Fruit fly (Drosophila melanogaster) whole organism, prepupa: ENCODE data around the gene Gycbeta100B.

Source experiments
- CG10631 ChIP-seq: fragments of 200-800 bp; sonication (Bioruptor generic); optimal IDR thresholded peaks from 2 replicates; lab custom pipeline; 2016; ENCODE audit warnings: missing biosample characterization, missing genetic modification characterization
- CG3919 ChIP-seq: fragments of 200-800 bp; sonication (Bioruptor generic); optimal IDR thresholded peaks from 3 replicates; lab custom pipeline; 2016; ENCODE audit warnings: missing biosample characterization, missing genetic modification characterization
- CG6163 ChIP-seq: fragments of 200-800 bp; sonication (Bioruptor generic); IDR thresholded peaks from 3 replicates; pipeline ENCODE4 v1.3.6; 2022; ENCODE audit warnings: missing biosample characterization, missing genetic modification characterization
- CG6854 ChIP-seq: fragments of 200-800 bp; sonication (Bioruptor generic); optimal IDR thresholded peaks from 2 replicates; lab custom pipeline; 2017; ENCODE audit warnings: missing biosample characterization, mild to moderate bottlenecking, missing genetic modification characterization
- CG8119 ChIP-seq: fragments of 200-800 bp; sonication (Bioruptor generic); IDR thresholded peaks from 3 replicates; pipeline ENCODE4 v1.3.6; 2022; ENCODE audit warnings: missing biosample characterization, missing genetic modification characterization
- Eip75B ChIP-seq: fragments of 200-800 bp; sonication (Bioruptor generic); optimal IDR thresholded peaks from 3 replicates; lab custom pipeline; 2016; ENCODE audit warnings: missing biosample characterization, missing genetic modification characterization
- Ets21C ChIP-seq: fragments of 200-800 bp; sonication (Bioruptor generic); optimal IDR thresholded peaks from 3 replicates; lab custom pipeline; 2016; ENCODE audit warnings: missing biosample characterization, missing genetic modification characterization
- Met ChIP-seq: fragments of 200-800 bp; sonication (Bioruptor generic); optimal IDR thresholded peaks from 3 replicates; lab custom pipeline; 2016; ENCODE audit warnings: missing biosample characterization, missing genetic modification characterization
- Sox102F ChIP-seq: fragments of 200-800 bp; sonication (Bioruptor generic); optimal IDR thresholded peaks from 2 replicates; lab custom pipeline; 2016; ENCODE audit warnings: missing biosample characterization, mild to moderate bottlenecking, missing genetic modification characterization
- Sox15 ChIP-seq: fragments of 200-800 bp; sonication (Bioruptor generic); optimal IDR thresholded peaks from 3 replicates; lab custom pipeline; 2016; ENCODE audit warnings: missing biosample characterization, missing genetic modification characterization
- acj6 ChIP-seq: fragments of 200-800 bp; sonication (Bioruptor generic); optimal IDR thresholded peaks from 3 replicates; lab custom pipeline; 2016; ENCODE audit warnings: missing biosample characterization, missing genetic modification characterization
- net ChIP-seq: fragments of 200-800 bp; sonication (Bioruptor generic); optimal IDR thresholded peaks from 3 replicates; lab custom pipeline; 2016; ENCODE audit warnings: missing biosample characterization, missing genetic modification characterization
- ss ChIP-seq, 2 experiments: fragments of 200-800 bp; sonication (Bioruptor generic); optimal IDR thresholded peaks; 2 replicates in 1 of 2; 3 replicates in 1 of 2; lab custom pipeline; 2017 to 2018; ENCODE audit warnings: mild to moderate bottlenecking in 2 of 2, missing biosample characterization in 2 of 2, missing genetic modification characterization in 2 of 2, moderate library complexity in 1 of 2
- svp ChIP-seq: fragments of 200-800 bp; sonication (Bioruptor generic); peaks from one replicate; lab custom pipeline; 2016; ENCODE audit warnings: missing biosample characterization, missing genetic modification characterization

DNA sequence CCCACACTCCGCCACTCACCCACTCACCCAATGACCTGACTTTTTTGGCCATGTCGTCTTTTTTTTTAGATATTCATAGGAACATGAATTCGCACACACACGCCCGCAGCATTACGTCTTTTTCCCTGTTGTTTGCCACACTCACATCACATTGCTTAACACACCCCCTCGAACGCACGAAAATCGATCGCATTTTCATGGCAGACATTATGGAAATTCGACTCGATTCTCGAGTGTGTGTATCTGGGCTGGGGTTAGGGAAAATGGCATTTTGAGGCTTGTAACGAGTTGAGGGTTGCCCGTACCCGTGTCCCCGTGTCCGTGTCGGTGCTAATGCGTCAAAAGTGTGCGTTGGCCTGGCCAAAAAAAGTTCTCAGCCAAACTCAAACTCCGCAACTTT, 7.5 kb downstream of the Gycbeta100B start:
- TF ChIP-seq Met (GFP tag; lab: Kevin White, UChicago) (no peak), net (GFP tag; lab: Kevin White, UChicago) (no peak), CG10631 (GFP tag; lab: Kevin White, UChicago) (no peak), svp (GFP tag; lab: Kevin White, UChicago) (no peak), Eip75B (GFP tag; lab: Kevin White, UChicago) (no peak), CG3919 (GFP tag; lab: Kevin White, UChicago) (no peak), acj6 (GFP tag; lab: Kevin White, UChicago) (no peak), CG6163 (no peak), CG6854 (GFP tag; lab: Kevin White, UChicago) (no peak), CG8119 (GFP tag; lab: Robert Waterston, UW) (no peak), ss (GFP tag; optimal IDR thresholded peaks at IDR 0.05; lab: Kevin White, UChicago) (no peak), Sox102F (GFP tag; lab: Kevin White, UChicago) (no peak), Sox15 (GFP tag; lab: Kevin White, UChicago) (no peak), Ets21C (GFP tag; lab: Kevin White, UChicago) (no peak)
